Fruit fly (Drosophila melanogaster) whole organism, wandering third instar larva: ENCODE measurements around the gene CG15172.

Source experiments
- CG9705 ChIP-seq: fragments of 200-800 bp; sonication (Bioruptor generic); optimal IDR thresholded peaks from 2 replicates; lab custom pipeline; 2018; ENCODE audit warnings: missing biosample characterization, mild to moderate bottlenecking, missing genetic modification characterization
- Dif ChIP-seq: fragments of 200-275, 200-300 bp; sonication (Bioruptor generic); optimal IDR thresholded peaks from 2 replicates; lab custom pipeline; 2018; ENCODE audit warnings: missing biosample characterization, missing genetic modification characterization; ENCODE audit not compliant: partially characterized antibody
- Rel ChIP-seq, 2 experiments: fragments of 200-800 bp; sonication (Bioruptor generic) in 1 of 2; optimal IDR thresholded peaks; 2 replicates in 1 of 2; 3 replicates in 1 of 2; lab custom pipeline; 2016 to 2019; ENCODE audit warnings: mild to moderate bottlenecking in 2 of 2, missing biosample characterization in 2 of 2, missing genetic modification characterization in 2 of 2, moderate library complexity in 1 of 2
- dl ChIP-seq, 2 experiments: fragments of 175-275, 200-275 bp in 1 of 2; fragments of 200-275 bp in 1 of 2; sonication (Bioruptor generic); optimal IDR thresholded peaks; lab custom pipeline; 2018; ENCODE audit warnings: mild to moderate bottlenecking in 2 of 2, missing biosample characterization in 2 of 2, missing genetic modification characterization in 2 of 2, moderate library complexity in 2 of 2; ENCODE audit not compliant: partially characterized antibody in 2 of 2, insufficient read depth in 1 of 2
- lola ChIP-seq: fragments of >200 bp; optimal IDR thresholded peaks from 2 replicates; lab custom pipeline; 2017; ENCODE audit warnings: missing biosample characterization, missing genetic modification characterization
- rgr ChIP-seq: fragments of 200-800 bp; sonication (Bioruptor generic); optimal IDR thresholded peaks from 3 replicates; lab custom pipeline; 2016; ENCODE audit warnings: missing biosample characterization, mild to moderate bottlenecking, missing genetic modification characterization
- usp ChIP-seq: fragments of >200 bp; optimal IDR thresholded peaks from 2 replicates; lab custom pipeline; 2017; ENCODE audit warnings: missing biosample characterization, missing genetic modification characterization

- TF ChIP-seq Dif (GFP tag; lab: Kevin White, UChicago) (no peak), CG9705 (GFP tag; lab: Kevin White, UChicago) (no peak), Rel (GFP tag; optimal IDR thresholded peaks at IDR 0.05; lab: Kevin White, UChicago) (no peak), Rel (tag; optimal IDR thresholded peaks at IDR 0.05; lab: Kevin White, UChicago) (no peak), rgr (GFP tag; lab: Kevin White, UChicago) (no peak), lola (GFP tag; lab: Kevin White, UChicago) (no peak), dl (GFP tag; optimal IDR thresholded peaks at IDR 0.05; lab: Kevin White, UChicago; ENCODE audit: insufficient read depth in 1 of 2, partially characterized antibody in 2 of 2) (no peak), usp (GFP tag; lab: Kevin White, UChicago) (no peak)
These were observed 2.5 kb downstream of the CG15172 start for dm6 chr2L:19024744-19025059.
